Worm (Caenorhabditis elegans) whole organism, mixed stage, embryonic: ENCODE measurements around the gene B0285.3.

Source experiments
- M03D4.4 ChIP-seq: sonication (generic microtip); optimal IDR thresholded peaks from 2 replicates; lab custom pipeline; 2017; ENCODE audit warnings: mild to moderate bottlenecking, missing genetic modification characterization, missing compliant biosample characterization
- blmp-1 ChIP-seq: fragments of 150-350 bp; optimal IDR thresholded peaks from 2 replicates; lab custom pipeline; 2014; ENCODE audit warnings: missing biosample characterization, missing genetic modification characterization
- ceh-43 ChIP-seq: fragments of 200-800 bp; sonication (Bioruptor generic); optimal IDR thresholded peaks from 2 replicates; lab custom pipeline; 2018; ENCODE audit warnings: mild to moderate bottlenecking, missing genetic modification characterization, moderate library complexity, missing compliant biosample characterization
- ces-1 ChIP-seq: fragments of 150-350 bp; optimal IDR thresholded peaks from 2 replicates; lab custom pipeline; 2014; ENCODE audit warnings: missing biosample characterization, missing genetic modification reagents, missing genetic modification characterization
- flh-1 ChIP-seq: fragments of 200-800 bp; sonication (Bioruptor generic); optimal IDR thresholded peaks from 2 replicates; lab custom pipeline; 2018; ENCODE audit warnings: mild to moderate bottlenecking, missing genetic modification characterization, moderate library complexity, missing compliant biosample characterization
- lin-13 ChIP-seq: fragments of 150-350 bp; optimal IDR thresholded peaks from 2 replicates; lab custom pipeline; 2014; ENCODE audit warnings: missing biosample characterization, missing genetic modification characterization
- nhr-28 ChIP-seq: fragments of 150-350 bp; optimal IDR thresholded peaks from 2 replicates; lab custom pipeline; 2014; ENCODE audit warnings: missing biosample characterization, missing genetic modification characterization
- pha-4 ChIP-seq: fragments of 150-350 bp; optimal IDR thresholded peaks from 2 replicates; lab custom pipeline; 2018; ENCODE audit warnings: missing biosample characterization, missing genetic modification reagents, missing genetic modification characterization
- snpc-4 ChIP-seq: fragments of 150-350 bp; optimal IDR thresholded peaks from 2 replicates; lab custom pipeline; 2014; ENCODE audit warnings: missing biosample characterization, missing genetic modification characterization
- tbx-8 ChIP-seq: fragments of 200-800 bp; sonication (Bioruptor generic); optimal IDR thresholded peaks from 2 replicates; lab custom pipeline; 2018; ENCODE audit warnings: mild to moderate bottlenecking, missing genetic modification characterization, moderate library complexity, missing compliant biosample characterization
- unc-120 ChIP-seq: sonication (generic microtip); optimal IDR thresholded peaks from 2 replicates; lab custom pipeline; 2017; ENCODE audit warnings: missing genetic modification characterization, missing compliant biosample characterization; ENCODE audit not compliant: poor library complexity, severe bottlenecking
- unc-39 ChIP-seq: fragments of 150-350 bp; optimal IDR thresholded peaks from 2 replicates; lab custom pipeline; 2014; ENCODE audit warnings: missing biosample characterization, missing genetic modification characterization
- unc-62 ChIP-seq: fragments of 150-350 bp; optimal IDR thresholded peaks from 2 replicates; lab custom pipeline; 2014; ENCODE audit warnings: missing biosample characterization, missing genetic modification reagents, missing genetic modification characterization
- ztf-11 ChIP-seq: fragments of 150-350 bp; optimal IDR thresholded peaks from 2 replicates; lab custom pipeline; 2014; ENCODE audit warnings: missing biosample characterization, missing genetic modification characterization

DNA sequence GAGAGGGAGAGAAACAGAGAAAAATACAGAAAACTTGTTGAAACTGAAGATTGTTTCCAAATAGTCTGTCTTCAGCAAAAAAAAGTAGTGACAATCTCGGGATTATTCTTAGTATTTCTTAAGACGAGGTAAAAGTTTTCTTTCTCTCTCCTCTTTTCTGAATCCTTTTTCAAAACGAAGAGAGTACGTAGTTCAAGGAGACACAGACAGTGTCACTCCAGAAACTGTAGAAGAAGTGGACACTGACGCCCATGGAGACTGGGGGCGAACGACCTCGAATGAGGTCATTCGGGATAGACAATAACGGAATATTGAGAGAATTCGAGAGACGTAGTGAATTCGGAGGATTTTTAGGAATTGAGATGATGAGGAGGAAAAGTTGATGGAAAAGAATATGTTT, 12.2 kb downstream of the B0285.3 start, which contains the start of gene gly-6:
- no peak for TF ChIP-seq ceh-43 (GFP tag; lab: Kevin White, UChicago)
- no peak for TF ChIP-seq ces-1 (GFP tag; lab: Kevin White, UChicago)
- no peak for TF ChIP-seq lin-13 (tag; lab: Kevin White, UChicago)
- TF ChIP-seq tbx-8 (GFP tag; lab: Kevin White, UChicago) = no peak
- TF ChIP-seq pha-4 = no peak
- no peak for TF ChIP-seq unc-120 (tag; lab: Kevin White, UChicago)
- TF ChIP-seq blmp-1 (tag; lab: Kevin White, UChicago) = no peak
- no peak for TF ChIP-seq ztf-11 (tag; lab: Kevin White, UChicago)
- TF ChIP-seq nhr-28 (tag; lab: Kevin White, UChicago) = no peak
- TF ChIP-seq unc-39 (tag; lab: Kevin White, UChicago) = no peak
- no peak for TF ChIP-seq M03D4.4
- TF ChIP-seq flh-1 = no peak
- no peak for TF ChIP-seq unc-62
- TF ChIP-seq snpc-4 (tag; lab: Kevin White, UChicago) = no peak
